Fruit fly (Drosophila melanogaster): ENCODE results near the gene CG33339.

DNA sequence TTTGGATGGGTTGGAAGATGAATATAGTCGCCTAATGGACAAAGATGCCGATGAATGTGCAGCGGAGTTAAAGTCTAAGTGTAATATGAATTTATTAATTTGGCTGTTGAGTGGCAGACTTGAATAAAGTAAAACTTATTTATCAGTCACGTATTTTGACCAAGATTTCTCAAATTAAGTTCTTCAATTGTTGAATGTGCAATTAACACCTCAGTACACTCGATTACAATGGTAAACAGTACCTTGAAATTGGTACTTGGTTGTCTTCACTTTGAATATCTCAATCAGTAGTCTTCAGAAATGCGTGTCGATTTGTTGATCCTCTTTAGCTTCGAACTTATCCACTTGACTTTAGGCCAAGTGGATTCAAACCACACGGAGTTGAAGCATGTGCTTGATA is 7.6 kb downstream of the CG33339 start, which contains the start of gene CG13614:
- no peak for TF ChIP-seq GATAd (GFP tag; optimal IDR thresholded peaks at IDR 0.05)
- TF ChIP-seq usp (GFP tag; optimal IDR thresholded peaks at IDR 0.05): no peak
- no peak for TF ChIP-seq sage (GFP tag; optimal IDR thresholded peaks at IDR 0.05)
- no peak for TF ChIP-seq br (GFP tag; optimal IDR thresholded peaks at IDR 0.05)
- no peak for TF ChIP-seq jim (GFP tag; optimal IDR thresholded peaks at IDR 0.05)
- no peak for TF ChIP-seq tai (GFP tag; optimal IDR thresholded peaks at IDR 0.05)
- TF ChIP-seq Hr83 (GFP tag; optimal IDR thresholded peaks at IDR 0.05; ENCODE audit: poor library complexity, severe bottlenecking): no peak
- no peak for TF ChIP-seq psq (GFP tag; optimal IDR thresholded peaks at IDR 0.05)

Measured in whole organism, wandering third instar larva.